Worm (Caenorhabditis elegans): ENCODE data around the gene K06G5.1.

DNA sequence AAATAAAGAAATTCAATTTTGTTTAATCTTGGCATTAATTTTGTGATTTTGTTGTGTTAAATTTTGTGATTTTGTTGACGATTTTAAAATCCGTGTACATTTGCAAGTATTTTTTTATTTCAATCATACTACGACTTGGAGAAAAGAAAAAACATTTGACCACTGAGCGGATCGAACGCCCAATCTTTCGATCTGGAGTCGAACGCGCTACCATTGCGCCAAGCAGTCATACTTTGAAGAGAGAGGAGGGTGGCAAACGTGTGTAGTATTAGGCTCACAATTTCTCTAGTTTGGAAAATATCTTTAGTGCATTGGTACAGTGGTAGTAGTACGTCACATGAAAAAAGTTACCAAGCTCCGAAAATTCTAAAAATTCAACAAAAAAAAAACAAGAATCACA is 14.0 kb downstream of the K06G5.1 start:
- TF ChIP-seq ama-1 (optimal IDR thresholded peaks at IDR 0.05): no peak
- TF ChIP-seq ets-7 (tag; optimal IDR thresholded peaks at IDR 0.05): no peak
- TF ChIP-seq tbx-37 (GFP tag; conservative IDR thresholded peaks at IDR 0.05): no peak
- TF ChIP-seq F13C5.2 (tag; optimal IDR thresholded peaks at IDR 0.05): no peak
- TF ChIP-seq hmbx-1 (tag; optimal IDR thresholded peaks at IDR 0.05): no peak
- TF ChIP-seq hmg-4 (GFP tag; optimal IDR thresholded peaks at IDR 0.05): no peak
- peak; percentile 59 for TF ChIP-seq ceh-36 (tag; optimal IDR thresholded peaks at IDR 0.05)

All from whole organism, early embryonic.